Fruit fly (Drosophila melanogaster): ENCODE measurements around the gene pigeon.

The pigeon gene

DNA sequence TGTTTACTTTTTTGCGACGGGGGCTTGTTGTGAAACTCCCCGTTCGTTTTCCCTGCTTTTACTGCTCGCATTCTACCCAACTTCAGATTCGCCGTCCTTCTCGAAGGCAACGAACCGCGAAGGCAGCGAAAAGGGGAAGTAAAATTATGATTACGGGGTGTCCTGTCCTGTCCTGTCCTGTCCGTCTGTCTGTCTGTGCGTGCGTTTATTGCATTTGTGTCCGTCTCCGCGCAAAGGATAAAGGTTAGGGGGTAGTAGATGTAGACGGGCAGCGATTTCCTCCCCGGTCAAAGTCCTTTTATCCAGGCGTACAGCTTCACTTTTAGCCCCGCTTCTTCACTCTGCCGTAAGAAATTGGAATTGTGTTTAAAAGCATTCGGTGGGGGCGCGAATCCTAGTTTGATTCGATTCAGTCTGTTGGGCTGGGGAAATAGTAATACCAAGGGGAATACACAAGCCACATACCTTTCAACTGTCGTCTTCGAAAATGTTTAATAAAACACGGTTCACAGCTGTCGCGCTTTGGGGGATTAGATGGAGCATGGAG, 18.6 kb upstream of the pigeon start:
- TF ChIP-seq CG17801 (GFP tag; optimal IDR thresholded peaks at IDR 0.05; ENCODE audit: partially characterized antibody), result no peak

DNA sequence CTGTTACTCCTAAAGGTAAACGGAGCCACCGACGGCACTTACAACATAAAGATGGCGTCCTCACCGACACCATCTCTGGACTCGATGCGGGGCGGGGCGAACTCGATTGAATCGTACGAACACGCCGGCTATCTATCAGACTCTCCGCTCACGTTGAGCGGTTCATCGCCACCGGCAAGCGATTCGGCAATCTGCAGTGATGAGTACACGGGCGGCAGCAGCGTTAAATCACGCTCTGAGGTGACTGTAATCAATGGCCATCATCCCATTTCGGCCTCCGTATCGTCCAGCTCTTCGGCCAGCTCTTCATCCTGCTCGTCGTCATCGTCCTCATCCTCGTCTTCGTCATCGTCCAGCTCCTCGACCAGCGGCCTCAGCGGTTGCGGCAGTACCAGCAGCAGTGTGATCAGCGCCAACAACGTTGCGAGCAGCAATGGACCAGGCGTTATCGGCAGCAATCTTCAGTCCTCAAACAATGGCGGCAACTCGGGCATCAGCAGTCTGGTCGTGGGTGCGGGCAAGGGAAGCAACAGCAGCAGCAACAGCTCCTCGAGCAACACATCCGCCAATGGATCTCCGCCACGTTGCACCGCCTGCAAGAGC, 17.6 kb upstream of the pigeon start:
- no peak for TF ChIP-seq CG17801 (GFP tag; optimal IDR thresholded peaks at IDR 0.05; ENCODE audit: partially characterized antibody)

DNA sequence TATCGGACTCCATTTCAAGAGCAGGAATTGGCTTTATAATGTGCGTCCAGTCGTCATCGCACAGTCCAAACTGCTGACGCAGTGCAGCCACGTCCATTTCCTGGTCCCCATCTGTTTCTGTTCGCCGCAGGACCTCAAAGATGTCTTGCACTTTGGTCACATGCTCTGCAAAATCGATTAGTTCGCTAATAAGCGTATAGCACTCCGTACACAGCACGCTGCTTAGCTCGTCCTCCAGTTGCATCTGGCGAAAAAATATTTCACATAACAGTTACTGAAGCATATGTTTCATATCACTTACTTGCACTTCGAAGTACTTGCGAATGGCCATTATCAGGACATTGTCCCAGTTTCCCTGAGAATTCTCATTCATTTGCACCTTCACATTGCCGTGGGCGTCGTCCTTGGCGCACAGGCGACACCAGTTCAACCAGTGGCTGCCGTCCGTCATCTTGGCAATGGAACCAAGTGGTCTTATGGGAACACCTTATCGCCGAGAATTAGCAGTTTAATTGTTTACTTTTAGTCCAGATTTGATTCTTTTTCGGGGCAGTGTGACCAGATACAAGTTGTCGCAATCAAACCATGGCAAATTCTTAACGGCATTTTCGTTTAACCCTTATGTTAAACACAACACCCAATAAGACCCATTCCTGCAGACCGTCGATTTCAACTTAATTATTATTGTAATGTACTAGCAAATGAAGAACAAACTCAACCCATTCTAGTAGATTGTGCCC, 4.5 kb upstream of the pigeon start, which contains the start of gene CG17568:
TSS of gene CG17568 (minus strand) at position 550 of the 740 bp plus-strand sequence.
- TF ChIP-seq CG17801 (GFP tag; optimal IDR thresholded peaks at IDR 0.05; ENCODE audit: partially characterized antibody), result no peak

DNA sequence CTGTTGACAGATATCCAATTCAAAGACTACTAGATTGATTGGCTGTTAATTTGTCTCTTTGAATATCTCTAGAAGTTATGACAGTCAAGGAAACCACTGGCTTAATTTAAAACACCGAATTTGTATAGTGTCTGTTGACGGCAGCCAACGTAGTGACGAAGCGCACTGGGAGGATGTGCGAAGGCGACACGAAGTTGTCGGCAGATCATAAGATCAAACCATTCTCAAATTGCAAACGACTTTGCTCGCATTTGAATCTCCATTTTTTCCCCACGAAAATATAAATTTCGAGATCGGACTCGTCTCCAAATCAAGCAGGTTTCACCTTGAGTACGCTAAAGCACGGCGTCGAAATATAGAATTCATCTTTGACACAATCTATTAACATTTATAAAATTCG, 3.1 kb upstream of the pigeon start, which contains the start of gene CG42688:
TSS of gene CG42688 (minus strand) at position 101 of the 400 bp plus-strand sequence.
- TF ChIP-seq CG17801 (GFP tag; optimal IDR thresholded peaks at IDR 0.05; ENCODE audit: partially characterized antibody), result no peak

- TF ChIP-seq CG17801 (GFP tag; optimal IDR thresholded peaks at IDR 0.05; ENCODE audit: partially characterized antibody), result no peak
Measured at dm6 chr2L:19183687-19184086, 2.2 kb upstream of the pigeon start, which contains the start of gene CG46059. TSS of gene CG46059 (minus strand) at chr2L:19183787.

DNA sequence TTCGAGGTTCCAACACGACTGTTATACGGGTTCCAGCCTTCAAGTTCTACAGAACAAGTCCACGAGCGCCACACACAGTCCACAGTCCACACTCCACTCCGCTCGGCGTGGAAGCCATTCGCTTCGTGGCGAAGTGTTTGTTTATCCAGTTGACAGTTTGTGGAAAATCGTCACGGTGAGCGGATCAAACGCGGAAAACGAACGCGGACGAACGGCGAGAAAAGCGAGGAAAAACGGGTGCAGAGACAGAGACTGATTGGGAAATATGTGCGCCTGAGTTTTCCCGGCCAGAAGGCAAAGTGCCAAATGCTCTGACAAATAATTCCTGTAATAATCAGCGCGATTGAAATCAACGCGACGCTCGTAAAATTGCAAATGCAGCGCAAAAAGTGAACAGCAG, 4.4 kb downstream of the pigeon start, which contains the start of gene drl:
TSS of gene drl (plus strand) at position 148 of the 400 bp plus-strand sequence.
- peak; percentile 19 for TF ChIP-seq CG17801 (GFP tag; optimal IDR thresholded peaks at IDR 0.05; ENCODE audit: partially characterized antibody)

- TF ChIP-seq CG17801 (GFP tag; optimal IDR thresholded peaks at IDR 0.05; ENCODE audit: partially characterized antibody), result no peak
Measured at dm6 chr2L:19191789-19192297, 6.0 kb downstream of the pigeon start.

DNA sequence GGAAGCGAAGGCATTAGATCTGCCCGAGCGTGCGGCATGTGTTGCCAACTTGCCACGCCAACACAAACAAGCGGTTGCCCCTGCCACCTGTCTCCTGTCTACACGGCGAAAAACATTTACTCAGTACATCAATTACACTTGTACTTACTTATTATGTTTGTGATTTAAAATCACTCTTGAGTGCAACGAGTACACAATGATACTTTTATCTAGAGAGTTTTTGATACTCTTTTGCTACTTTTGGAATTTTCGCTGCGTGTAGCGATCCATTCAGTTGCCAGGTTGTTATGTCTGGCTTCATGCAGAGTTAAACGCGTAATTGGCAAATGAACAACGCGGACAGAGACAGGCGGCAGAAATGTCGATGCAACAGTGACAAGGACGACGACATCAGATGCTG, 7.9 kb downstream of the pigeon start:
- TF ChIP-seq CG17801 (GFP tag; optimal IDR thresholded peaks at IDR 0.05; ENCODE audit: partially characterized antibody), result no peak

DNA sequence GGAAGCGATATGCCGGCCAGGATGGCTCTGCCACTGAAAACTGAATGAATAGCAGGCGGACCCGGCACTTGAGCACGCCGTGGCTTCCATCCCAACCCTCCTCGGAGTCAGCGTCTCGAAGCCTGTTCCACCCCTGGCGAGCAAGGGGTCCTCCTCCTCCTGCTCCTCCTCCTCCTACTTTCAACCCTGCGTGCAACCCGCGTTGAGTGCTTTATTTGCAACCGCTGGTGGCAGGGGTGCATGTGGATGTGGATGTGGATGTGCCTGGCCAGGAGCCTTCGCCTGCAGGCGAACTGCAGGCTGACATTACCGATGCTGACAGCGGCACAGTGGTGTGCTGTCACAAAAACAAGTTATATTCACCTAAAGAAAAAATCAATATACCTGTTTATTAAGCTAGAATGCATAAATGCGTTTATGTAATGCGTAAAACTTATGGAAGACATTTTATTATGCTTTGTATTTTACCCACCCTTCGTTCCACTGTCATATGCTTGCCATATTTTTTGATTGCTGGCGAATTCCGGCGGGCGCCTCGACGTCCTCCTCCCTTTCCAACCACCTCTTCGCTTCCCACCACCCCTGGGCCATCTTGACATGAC, 10.7 kb downstream of the pigeon start:
- no peak for TF ChIP-seq CG17801 (GFP tag; optimal IDR thresholded peaks at IDR 0.05; ENCODE audit: partially characterized antibody)

DNA sequence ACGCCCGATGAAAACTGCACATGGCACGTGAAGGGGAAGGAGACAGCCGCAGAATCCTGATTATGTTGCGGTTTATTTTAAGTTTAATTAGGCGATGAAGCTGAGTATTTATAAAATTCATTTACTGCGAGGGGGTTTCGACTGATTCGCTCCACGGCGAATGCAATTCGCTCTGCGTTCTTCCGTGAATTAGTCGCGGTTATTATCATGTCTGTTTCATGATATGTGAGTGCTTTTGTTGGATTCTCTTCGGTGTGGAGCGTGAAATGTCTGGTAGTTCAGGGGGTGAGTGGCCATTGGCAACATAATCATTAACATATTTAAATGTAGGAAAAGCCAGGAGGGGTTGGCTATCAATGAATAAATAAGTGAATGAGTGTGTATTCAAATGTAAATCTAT, 12.6 kb downstream of the pigeon start:
- TF ChIP-seq CG17801 (GFP tag; optimal IDR thresholded peaks at IDR 0.05; ENCODE audit: partially characterized antibody), result no peak

DNA sequence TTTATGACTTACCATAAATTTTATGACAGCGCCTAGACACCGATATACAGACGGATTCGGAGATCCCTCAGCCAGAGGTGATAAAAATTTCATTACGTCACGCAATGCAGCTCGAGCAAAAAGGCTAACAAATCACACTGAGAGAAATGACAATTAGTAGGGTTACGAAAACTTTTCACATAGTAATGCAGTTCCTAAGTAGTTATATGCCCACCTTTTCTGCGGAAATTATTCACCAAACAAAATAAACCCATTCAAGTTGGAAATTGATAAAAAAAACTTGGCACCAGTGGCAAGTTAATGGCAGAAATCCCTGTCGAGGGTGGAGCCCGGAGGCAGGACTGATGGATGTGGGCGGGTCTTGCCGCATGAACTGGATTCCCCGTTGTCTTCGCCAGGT, 14.4 kb downstream of the pigeon start:
- TF ChIP-seq CG17801 (GFP tag; optimal IDR thresholded peaks at IDR 0.05; ENCODE audit: partially characterized antibody), result no peak

DNA sequence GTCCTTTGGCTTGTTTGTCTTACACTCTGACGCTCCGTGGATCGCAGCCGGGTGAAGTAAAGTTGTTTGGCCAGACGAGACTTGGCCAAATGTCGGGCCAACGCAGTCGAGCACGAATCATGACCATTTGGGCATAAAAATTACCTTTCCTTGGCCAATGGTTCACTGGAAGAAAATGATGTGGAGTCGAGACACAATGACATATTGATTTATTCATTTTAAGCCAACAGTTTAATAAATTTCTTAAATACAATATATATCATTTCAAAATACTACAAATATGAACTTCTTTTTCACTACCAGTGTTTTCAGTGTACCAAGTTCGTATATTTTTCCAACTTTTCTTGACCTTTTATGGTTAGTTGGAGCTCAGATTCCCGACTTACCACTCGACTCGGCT, 16.0 kb downstream of the pigeon start:
- TF ChIP-seq CG17801 (GFP tag; optimal IDR thresholded peaks at IDR 0.05; ENCODE audit: partially characterized antibody), result no peak

dm6 chr2L:19204546-19204945, 18.7 kb downstream of the pigeon start:
- TF ChIP-seq CG17801 (GFP tag; optimal IDR thresholded peaks at IDR 0.05; ENCODE audit: partially characterized antibody), result no peak

- TF ChIP-seq CG17801 (GFP tag; optimal IDR thresholded peaks at IDR 0.05; ENCODE audit: partially characterized antibody), result no peak
Measured at dm6 chr2L:19208874-19209273, 23.0 kb downstream of the pigeon start.

- TF ChIP-seq CG17801 (GFP tag; optimal IDR thresholded peaks at IDR 0.05; ENCODE audit: partially characterized antibody), result no peak
Measured at dm6 chr2L:19212401-19212800, 26.6 kb downstream of the pigeon start.

All from ovary, adult (tissue).